5 worm cellular contexts compared by ENCODE assay signal in the genomic region with DNA sequence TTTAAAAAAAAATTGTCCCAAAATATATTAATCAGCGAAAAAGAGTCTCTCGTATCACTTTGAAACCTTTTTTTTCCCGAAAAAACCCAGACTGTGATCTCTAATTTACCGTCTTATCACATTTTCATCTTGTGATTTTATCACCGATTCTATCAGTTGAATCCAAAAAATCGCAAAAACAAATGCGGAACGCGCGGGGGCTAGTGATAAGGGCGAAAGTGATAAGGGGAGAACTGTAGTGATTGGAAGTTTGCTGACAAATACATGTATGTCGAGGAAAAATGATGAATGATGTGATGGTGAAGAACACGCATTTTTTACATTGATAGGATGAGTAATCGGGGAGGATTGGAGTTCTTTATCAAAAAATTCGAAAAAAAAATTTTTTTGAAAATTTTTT.
A peak's percentile ranks its signal among the peaks of the same experiment; 100 is the strongest.
TF ChIP-seq lines count a peak whose summit lies in the region.

No protein-coding gene starts in this region.

TF ChIP-seq in whole organism, L1 larva, 84 proteins besides CTCF, POLR2A, EP300 and RAD21 (continued from another document):
- TF ChIP-seq unc-98 (GFP tag; IDR thresholded peaks at IDR 0.05; lab: Robert Waterston, UW) (no peak), sox-4 (tag; optimal IDR thresholded peaks at IDR 0.05; lab: Kevin White, UChicago) (no peak), lin-13 (GFP tag; optimal IDR thresholded peaks at IDR 0.05; lab: Kevin White, UChicago) (no peak), sup-37 (GFP tag; optimal IDR thresholded peaks at IDR 0.05; lab: Kevin White, UChicago) (no peak), nhr-84 (tag; optimal IDR thresholded peaks at IDR 0.05; lab: Kevin White, UChicago) (no peak), tlp-1 (tag; optimal IDR thresholded peaks at IDR 0.05; lab: Kevin White, UChicago) (peak; percentile 63), lin-35 (GFP tag; optimal IDR thresholded peaks at IDR 0.05; lab: Kevin White, UChicago) (peak in 1 of 2 experiments; percentile 71), jun-1 (tag; optimal IDR thresholded peaks at IDR 0.05; lab: Kevin White, UChicago) (peak; percentile 89), blmp-1 (tag; optimal IDR thresholded peaks at IDR 0.05; lab: Kevin White, UChicago) (peak; percentile 93), nhr-19 (GFP tag; conservative IDR thresholded peaks at IDR 0.05; lab: Robert Waterston, UW) (peak; percentile 35), grh-1 (GFP tag; IDR thresholded peaks at IDR 0.05; lab: Robert Waterston, UW) (no peak), nhr-237 (tag; optimal IDR thresholded peaks at IDR 0.05; lab: Kevin White, UChicago) (no peak), pqm-1 (tag; optimal IDR thresholded peaks at IDR 0.05; lab: Kevin White, UChicago) (peak; percentile 98), zip-4 (GFP tag; optimal IDR thresholded peaks at IDR 0.05; lab: Kevin White, UChicago) (no peak), pax-3 (tag; optimal IDR thresholded peaks at IDR 0.05; lab: Kevin White, UChicago) (peak; percentile 30), fkh-10 (GFP tag; optimal IDR thresholded peaks at IDR 0.05; lab: Kevin White, UChicago) (no peak), nhr-20 (tag; optimal IDR thresholded peaks at IDR 0.05; lab: Kevin White, UChicago) (peak; percentile 71), lir-3 (tag; optimal IDR thresholded peaks at IDR 0.05; lab: Kevin White, UChicago; ENCODE audit: poor library complexity) (no peak), ceh-88 (GFP tag; IDR thresholded peaks at IDR 0.05; lab: Robert Waterston, UW) (no peak), ztf-11 (tag; optimal IDR thresholded peaks at IDR 0.05; lab: Kevin White, UChicago) (no peak), snu-23 (GFP tag; optimal IDR thresholded peaks at IDR 0.05; lab: Kevin White, UChicago) (no peak), elt-2 (tag; optimal IDR thresholded peaks at IDR 0.05; lab: Kevin White, UChicago) (peak; percentile 100), nhr-90 (tag; optimal IDR thresholded peaks at IDR 0.05; lab: Kevin White, UChicago; ENCODE audit: poor library complexity) (peak; percentile 65)

TF ChIP-seq in whole organism, L2 larva, 48 proteins besides CTCF, POLR2A, EP300 and RAD21 (continued from another document and continues in another):
- peak; percentile 72 for TF ChIP-seq crh-2 (tag; optimal IDR thresholded peaks at IDR 0.05; lab: Kevin White, UChicago)
- TF ChIP-seq egl-27 (tag; optimal IDR thresholded peaks at IDR 0.05; lab: Kevin White, UChicago) = peak; percentile 85
- no peak for TF ChIP-seq blmp-1 (tag; optimal IDR thresholded peaks at IDR 0.05; lab: Kevin White, UChicago; ENCODE audit: insufficient read depth)
- TF ChIP-seq ceh-16 (tag; optimal IDR thresholded peaks at IDR 0.05; lab: Kevin White, UChicago) = no peak
- no peak for TF ChIP-seq elt-1 (tag; optimal IDR thresholded peaks at IDR 0.05; lab: Kevin White, UChicago)
- no peak for TF ChIP-seq nhr-237 (tag; optimal IDR thresholded peaks at IDR 0.05; lab: Kevin White, UChicago)
- TF ChIP-seq nhr-129 (tag; optimal IDR thresholded peaks at IDR 0.05; lab: Kevin White, UChicago) = peak; percentile 30
- TF ChIP-seq sma-9 (GFP tag; optimal IDR thresholded peaks at IDR 0.05; lab: Kevin White, UChicago) = peak; percentile 88
- no peak for TF ChIP-seq sma-9 (tag; optimal IDR thresholded peaks at IDR 0.05; lab: Kevin White, UChicago)
- no peak for TF ChIP-seq ZK546.5 (tag; optimal IDR thresholded peaks at IDR 0.05; lab: Kevin White, UChicago)
- no peak for TF ChIP-seq nhr-23 (tag; optimal IDR thresholded peaks at IDR 0.05; lab: Kevin White, UChicago)
- TF ChIP-seq skn-1 (tag; optimal IDR thresholded peaks at IDR 0.05; lab: Kevin White, UChicago) = peak; percentile 96
- TF ChIP-seq unc-39 (tag; optimal IDR thresholded peaks at IDR 0.05; lab: Kevin White, UChicago) = no peak
- TF ChIP-seq nhr-25 (tag; optimal IDR thresholded peaks at IDR 0.05; lab: Kevin White, UChicago) = no peak
- no peak for TF ChIP-seq sem-4 (tag; optimal IDR thresholded peaks at IDR 0.05; lab: Kevin White, UChicago)
- TF ChIP-seq fos-1 (tag; optimal IDR thresholded peaks at IDR 0.05; lab: Kevin White, UChicago) = peak; percentile 100
- TF ChIP-seq zag-1 (tag; optimal IDR thresholded peaks at IDR 0.05; lab: Kevin White, UChicago) = no peak
- no peak for TF ChIP-seq ztf-4 (tag; optimal IDR thresholded peaks at IDR 0.05; lab: Kevin White, UChicago)
- no peak for TF ChIP-seq dmd-4 (tag; optimal IDR thresholded peaks at IDR 0.05; lab: Kevin White, UChicago)
- TF ChIP-seq gmeb-1 (tag; optimal IDR thresholded peaks at IDR 0.05; lab: Kevin White, UChicago) = peak; percentile 76
- TF ChIP-seq elt-3 (tag; optimal IDR thresholded peaks at IDR 0.05; lab: Kevin White, UChicago) = no peak
- no peak for TF ChIP-seq nhr-12 (tag; optimal IDR thresholded peaks at IDR 0.05; lab: Kevin White, UChicago)
- TF ChIP-seq unc-55 (GFP tag; optimal IDR thresholded peaks at IDR 0.05; lab: Kevin White, UChicago) = no peak
- TF ChIP-seq nhr-77 (tag; optimal IDR thresholded peaks at IDR 0.05; lab: Kevin White, UChicago) = no peak
- TF ChIP-seq peb-1 (tag; optimal IDR thresholded peaks at IDR 0.05; lab: Kevin White, UChicago) = no peak
- peak; percentile 38 for TF ChIP-seq F13H6.1 (tag; optimal IDR thresholded peaks at IDR 0.05; lab: Kevin White, UChicago)
- no peak for TF ChIP-seq aly-2 (tag; optimal IDR thresholded peaks at IDR 0.05; lab: Kevin White, UChicago)
- TF ChIP-seq nhr-21 (tag; optimal IDR thresholded peaks at IDR 0.05; lab: Kevin White, UChicago) = peak; percentile 74

TF ChIP-seq in whole organism, L3 larva, 47 proteins besides CTCF, POLR2A, EP300 and RAD21 (continued from another document):
- TF ChIP-seq lin-15B (tag; optimal IDR thresholded peaks at IDR 0.05; lab: Kevin White, UChicago) (no peak), snpc-4 (tag; optimal IDR thresholded peaks at IDR 0.05; lab: Kevin White, UChicago) (no peak), egl-27 (tag; optimal IDR thresholded peaks at IDR 0.05; lab: Kevin White, UChicago) (peak; percentile 88), jun-1 (tag; optimal IDR thresholded peaks at IDR 0.05; lab: Kevin White, UChicago) (peak; percentile 98), nhr-11 (tag; optimal IDR thresholded peaks at IDR 0.05; lab: Kevin White, UChicago) (no peak), ceh-28 (tag; optimal IDR thresholded peaks at IDR 0.05; lab: Kevin White, UChicago) (peak; percentile 44), nhr-43 (tag; optimal IDR thresholded peaks at IDR 0.05; lab: Kevin White, UChicago; ENCODE audit: poor library complexity, severe bottlenecking) (peak; percentile 75), ceh-82 (tag; optimal IDR thresholded peaks at IDR 0.05; lab: Kevin White, UChicago) (no peak), pha-4 (tag; optimal IDR thresholded peaks at IDR 0.05; lab: Kevin White, UChicago) (peak; percentile 55), elt-3 (tag; optimal IDR thresholded peaks at IDR 0.05; lab: Kevin White, UChicago) (peak; percentile 68 to 96 (median 94)), lin-39 (tag; optimal IDR thresholded peaks at IDR 0.05; lab: Kevin White, UChicago) (no peak), egl-5 (tag; optimal IDR thresholded peaks at IDR 0.05; lab: Kevin White, UChicago) (no peak)

TF ChIP-seq in whole organism, L4 larva, 104 proteins besides CTCF, POLR2A, EP300 and RAD21 (continued from another document and continues in another):
- TF ChIP-seq gei-8 (GFP tag; optimal IDR thresholded peaks at IDR 0.05; lab: Kevin White, UChicago) (peak; percentile 39), php-3 (GFP tag; IDR thresholded peaks at IDR 0.05; lab: Robert Waterston, UW) (peak; percentile 98), hlh-30 (tag; optimal IDR thresholded peaks at IDR 0.05; lab: Kevin White, UChicago; ENCODE audit: insufficient read depth) (peak; percentile 87), zfp-2 (tag; optimal IDR thresholded peaks at IDR 0.05; lab: Kevin White, UChicago) (no peak), ceh-62 (tag; optimal IDR thresholded peaks at IDR 0.05; lab: Kevin White, UChicago) (no peak), rbr-2 (tag; optimal IDR thresholded peaks at IDR 0.05; lab: Kevin White, UChicago) (no peak), nhr-6 (tag; optimal IDR thresholded peaks at IDR 0.05; lab: Kevin White, UChicago) (peak; percentile 74), duxl-1 (tag; optimal IDR thresholded peaks at IDR 0.05; lab: Kevin White, UChicago; ENCODE audit: poor library complexity) (peak; percentile 73), lin-13 (GFP tag; optimal IDR thresholded peaks at IDR 0.05; lab: Kevin White, UChicago) (peak; percentile 77), nhr-41 (GFP tag; IDR thresholded peaks at IDR 0.05; lab: Robert Waterston, UW) (peak; percentile 36; the same call in 1 of the 2 replicates), fos-1 (tag; optimal IDR thresholded peaks at IDR 0.05; lab: Kevin White, UChicago) (peak; percentile 80), mxl-2 (GFP tag; conservative IDR thresholded peaks at IDR 0.05; lab: Robert Waterston, UW) (no peak), unc-62 (GFP tag; optimal IDR thresholded peaks at IDR 0.05 in 1 of 2; lab: Kevin White, UChicago) (peak in 1 of 2 experiments; percentile 78), unc-62 (tag; optimal IDR thresholded peaks at IDR 0.05; lab: Kevin White, UChicago) (no peak), dve-1 (tag; optimal IDR thresholded peaks at IDR 0.05; lab: Kevin White, UChicago; ENCODE audit: insufficient read depth) (peak; percentile 99), dmd-6 (GFP tag; IDR thresholded peaks at IDR 0.05; lab: Robert Waterston, UW) (peak; percentile 100), ceh-20 (GFP tag; IDR thresholded peaks at IDR 0.05; lab: Robert Waterston, UW) (peak; percentile 76), nhr-102 (tag; optimal IDR thresholded peaks at IDR 0.05; lab: Kevin White, UChicago) (peak; percentile 94), nhr-28 (tag; optimal IDR thresholded peaks at IDR 0.05; lab: Kevin White, UChicago) (peak; percentile 100), mxl-3 (GFP tag; optimal IDR thresholded peaks at IDR 0.05; lab: Kevin White, UChicago) (peak; percentile 91), jun-1 (tag; optimal IDR thresholded peaks at IDR 0.05; lab: Kevin White, UChicago) (peak; percentile 77), pha-4 (GFP tag; IDR thresholded peaks at IDR 0.05; lab: Robert Waterston, UW) (peak; percentile 57; the same call in 1 of the 2 replicates), pha-4 (tag; optimal IDR thresholded peaks at IDR 0.05; lab: Kevin White, UChicago) (no peak), hlh-11 (tag; optimal IDR thresholded peaks at IDR 0.05; lab: Kevin White, UChicago) (peak; percentile 97), pqm-1 (tag; optimal IDR thresholded peaks at IDR 0.05; lab: Kevin White, UChicago) (peak; percentile 100), hif-1 (tag; optimal IDR thresholded peaks at IDR 0.05; lab: Kevin White, UChicago) (peak in 1 of 2 experiments; percentile 52), aly-2 (tag; optimal IDR thresholded peaks at IDR 0.05; lab: Kevin White, UChicago) (no peak), Y48G9A.11 (GFP tag; IDR thresholded peaks at IDR 0.05; lab: Robert Waterston, UW) (no peak), zip-11 (GFP tag; IDR thresholded peaks at IDR 0.05; lab: Robert Waterston, UW) (no peak), daf-16 (GFP tag; optimal IDR thresholded peaks at IDR 0.05; lab: Kevin White, UChicago) (peak in 1 of 2 experiments; percentile 72), daf-16 (tag; optimal IDR thresholded peaks at IDR 0.05; lab: Kevin White, UChicago) (peak; percentile 99), ztf-7 (tag; optimal IDR thresholded peaks at IDR 0.05; lab: Kevin White, UChicago) (peak; percentile 34), spr-1 (tag; optimal IDR thresholded peaks at IDR 0.05; lab: Kevin White, UChicago) (peak; percentile 30), tag-97 (GFP tag; IDR thresholded peaks at IDR 0.05; lab: Robert Waterston, UW) (no peak), ZK546.5 (tag; optimal IDR thresholded peaks at IDR 0.05; lab: Kevin White, UChicago) (no peak), aha-1 (tag; lab: Kevin White, UChicago) (peak; percentile 80)

TF ChIP-seq in whole organism, young adult, 124 proteins besides CTCF, POLR2A, EP300 and RAD21 (continued from another document):
- TF ChIP-seq cebp-1 (GFP tag; IDR thresholded peaks at IDR 0.05; lab: Robert Waterston, UW) = peak; percentile 25; the same call in 1 of the 2 replicates
- peak; percentile 77 for TF ChIP-seq cebp-1 (tag; optimal IDR thresholded peaks at IDR 0.05; lab: Kevin White, UChicago)
- TF ChIP-seq unc-62 (GFP tag; optimal IDR thresholded peaks at IDR 0.05; lab: Kevin White, UChicago) = peak; percentile 25
- TF ChIP-seq tbp1 (GFP tag; optimal IDR thresholded peaks at IDR 0.05; lab: Kevin White, UChicago) = peak; percentile 58
- TF ChIP-seq bed-2 (GFP tag; IDR thresholded peaks at IDR 0.05; lab: Robert Waterston, UW) = no peak
- 0 out of 2 replicates have a peak, but pooled peaks have one; percentile 27 for TF ChIP-seq C06A6.2 (GFP tag; conservative IDR thresholded peaks at IDR 0.05; lab: Robert Waterston, UW)
- no peak for TF ChIP-seq snpc-1.3 (tag; optimal IDR thresholded peaks at IDR 0.05; lab: Kevin White, UChicago; ENCODE audit: insufficient read depth)
- peak; percentile 99 for TF ChIP-seq nhr-80 (tag; optimal IDR thresholded peaks at IDR 0.05; lab: Kevin White, UChicago)
